Fruit fly (Drosophila melanogaster) whole organism, embryonic: Measurements from ENCODE around the gene CG3457.

ENCODE experiments used
- Adf1 ChIP-seq: fragments of 200-800 bp; sonication (Bioruptor generic); IDR thresholded peaks from 2 replicates; pipeline ENCODE4 v1.3.6; 2022; ENCODE audit warnings: missing biosample characterization, missing genetic modification characterization
- BEAF-32 ChIP-seq: fragments of 200-800 bp; sonication (Bioruptor generic); optimal IDR thresholded peaks from 3 replicates; lab custom pipeline; 2017; ENCODE audit warnings: missing biosample characterization, missing genetic modification characterization, mild to moderate bottlenecking, moderate library complexity, missing genetic modification reagents
- Bdp1 ChIP-seq: fragments of 200-800 bp; sonication (Bioruptor generic); optimal IDR thresholded peaks from 3 replicates; lab custom pipeline; 2016; ENCODE audit warnings: missing biosample characterization, missing genetic modification characterization
- CG10147 ChIP-seq: fragments of 200-800 bp; sonication (Bioruptor generic); optimal IDR thresholded peaks from 2 replicates; lab custom pipeline; 2019; ENCODE audit warnings: missing biosample characterization, mild to moderate bottlenecking, missing genetic modification characterization, moderate library complexity
- CG17385 ChIP-seq: fragments of 200-800 bp; sonication (Bioruptor generic); optimal IDR thresholded peaks from 3 replicates; lab custom pipeline; 2018; ENCODE audit warnings: missing biosample characterization, mild to moderate bottlenecking, missing genetic modification characterization
- CG17568 ChIP-seq: fragments of 200-800 bp; sonication (Bioruptor generic); optimal IDR thresholded peaks from 2 replicates; lab custom pipeline; 2018; ENCODE audit warnings: missing biosample characterization, mild to moderate bottlenecking, missing genetic modification characterization, moderate library complexity
- CG18476 ChIP-seq: fragments of 200-800 bp; sonication (Bioruptor generic); optimal IDR thresholded peaks from 2 replicates; lab custom pipeline; 2016; ENCODE audit warnings: missing biosample characterization, mild to moderate bottlenecking, missing genetic modification characterization
- CG2875 ChIP-seq: fragments of 200-800 bp; sonication (Bioruptor generic); optimal IDR thresholded peaks from 2 replicates; lab custom pipeline; 2017; ENCODE audit warnings: missing biosample characterization, mild to moderate bottlenecking, missing genetic modification characterization, missing genetic modification reagents
- CG30431 ChIP-seq: fragments of 200-800 bp; sonication (Bioruptor generic); optimal IDR thresholded peaks from 2 replicates; lab custom pipeline; 2017; ENCODE audit warnings: missing biosample characterization, missing genetic modification characterization
- CG31365 ChIP-seq: fragments of 200-800 bp; sonication (Bioruptor generic); optimal IDR thresholded peaks from 2 replicates; lab custom pipeline; 2018; ENCODE audit warnings: missing biosample characterization, mild to moderate bottlenecking, missing genetic modification characterization
- CG31388 ChIP-seq: fragments of 200-800 bp; sonication (Bioruptor generic); optimal IDR thresholded peaks from 2 replicates; lab custom pipeline; 2016; ENCODE audit warnings: missing biosample characterization, missing genetic modification characterization
- CG34224 ChIP-seq: fragments of 200-800 bp; sonication (Bioruptor generic); IDR thresholded peaks from 3 replicates; pipeline ENCODE4 v1.3.6; 2022; ENCODE audit warnings: missing biosample characterization, missing genetic modification characterization; ENCODE audit not compliant: partially characterized antibody
- CG4360 ChIP-seq: fragments of 200-800 bp; sonication (Bioruptor generic); IDR thresholded peaks from 2 replicates; pipeline ENCODE4 v1.3.6; 2022; ENCODE audit warnings: missing biosample characterization, missing genetic modification characterization
- CG6654 ChIP-seq: fragments of 200-800 bp; sonication (Bioruptor generic); optimal IDR thresholded peaks from 2 replicates; lab custom pipeline; 2017; ENCODE audit warnings: missing biosample characterization, mild to moderate bottlenecking, missing genetic modification characterization
- CG6813 ChIP-seq: fragments of 200-800 bp; sonication (Bioruptor generic); optimal IDR thresholded peaks from 2 replicates; lab custom pipeline; 2017; ENCODE audit warnings: missing biosample characterization, missing genetic modification characterization, mild to moderate bottlenecking, moderate library complexity, missing genetic modification reagents
- CG7271 ChIP-seq: fragments of 200-800 bp; sonication (Bioruptor generic); optimal IDR thresholded peaks from 2 replicates; lab custom pipeline; 2018; ENCODE audit warnings: missing biosample characterization, mild to moderate bottlenecking, missing genetic modification characterization, moderate library complexity
- CG7372 ChIP-seq: fragments of 200-800 bp; sonication (Bioruptor generic); IDR thresholded peaks from 2 replicates; pipeline ENCODE4 v1.3.6; 2022; ENCODE audit warnings: missing biosample characterization, missing genetic modification characterization
- CG7987 ChIP-seq: fragments of 200-800 bp; sonication (Bioruptor generic); optimal IDR thresholded peaks from 2 replicates; lab custom pipeline; 2018; ENCODE audit warnings: missing biosample characterization, mild to moderate bottlenecking, missing genetic modification characterization, moderate library complexity
- CG8290 ChIP-seq, 3 experiments: fragments of 200-800 bp; sonication (Bioruptor generic); optimal IDR thresholded peaks; 2 replicates each; lab custom pipeline; 2016 to 2019; ENCODE audit warnings: missing biosample characterization in 3 of 3, missing genetic modification characterization in 3 of 3, mild to moderate bottlenecking in 2 of 3, moderate library complexity in 1 of 3
- CG8388 ChIP-seq: fragments of 200-800 bp; sonication (Bioruptor generic); optimal IDR thresholded peaks from 2 replicates; lab custom pipeline; 2019; ENCODE audit warnings: missing biosample characterization, mild to moderate bottlenecking, missing genetic modification characterization, moderate library complexity
- CG9932 ChIP-seq: fragments of 200-800 bp; sonication (Bioruptor generic); IDR thresholded peaks from 2 replicates; pipeline ENCODE4 v1.3.6; 2022; ENCODE audit warnings: missing biosample characterization, missing genetic modification characterization
- Dek ChIP-seq: fragments of 200-800 bp; sonication (Bioruptor generic); optimal IDR thresholded peaks from 3 replicates; lab custom pipeline; 2019; ENCODE audit warnings: missing biosample characterization, mild to moderate bottlenecking, missing genetic modification characterization, moderate library complexity
- Dll ChIP-seq: fragments of 200-800 bp; sonication (Bioruptor generic); IDR thresholded peaks from 4 replicates; pipeline ENCODE4 v1.3.6; 2022; ENCODE audit warnings: missing biosample characterization, missing genetic modification characterization; ENCODE audit not compliant: partially characterized antibody
- MTF-1 ChIP-seq: fragments of 200-800 bp; sonication (Bioruptor generic); optimal IDR thresholded peaks from 2 replicates; lab custom pipeline; 2018; ENCODE audit warnings: missing biosample characterization, mild to moderate bottlenecking, missing genetic modification characterization, borderline replicate concordance
- Med ChIP-seq: fragments of 200-800 bp; sonication (Bioruptor generic); peaks from one replicate; lab custom pipeline; 2016; ENCODE audit warnings: missing biosample characterization, missing genetic modification characterization, mild to moderate bottlenecking, inconsistent platforms, moderate library complexity
- Rfx ChIP-seq: fragments of 200-800 bp; sonication (Bioruptor generic); IDR thresholded peaks from 2 replicates; pipeline ENCODE4 v1.3.6; 2022; ENCODE audit warnings: missing biosample characterization, missing genetic modification characterization
- ab ChIP-seq: fragments of 200-800 bp; sonication (Bioruptor generic); optimal IDR thresholded peaks from 2 replicates; lab custom pipeline; 2016; ENCODE audit warnings: missing biosample characterization, missing genetic modification characterization
- chm ChIP-seq: fragments of 200-800 bp; sonication (Bioruptor generic); IDR thresholded peaks from 2 replicates; pipeline ENCODE4 v1.3.6; 2022; ENCODE audit warnings: missing biosample characterization, missing genetic modification characterization
- dimm ChIP-seq: fragments of 200-800 bp; sonication (Bioruptor generic); IDR thresholded peaks from 2 replicates; pipeline ENCODE4 v1.3.6; 2022; ENCODE audit warnings: missing biosample characterization, missing genetic modification characterization
- disco-r ChIP-seq: fragments of 200-800 bp; sonication (Bioruptor generic); optimal IDR thresholded peaks from 2 replicates; lab custom pipeline; 2016; ENCODE audit warnings: missing biosample characterization, missing genetic modification characterization
- dm ChIP-seq: fragments of 200-800 bp; sonication (Bioruptor generic); optimal IDR thresholded peaks from 3 replicates; lab custom pipeline; 2016; ENCODE audit warnings: missing biosample characterization, missing genetic modification characterization
- emc ChIP-seq: fragments of 200-800 bp; sonication (Bioruptor generic); optimal IDR thresholded peaks from 2 replicates; lab custom pipeline; 2016; ENCODE audit warnings: missing biosample characterization, missing genetic modification characterization
- eve ChIP-seq, 2 experiments: fragments of >200 bp; optimal IDR thresholded peaks; 2 replicates each; lab custom pipeline; 2017; ENCODE audit warnings: missing biosample characterization in 2 of 2, missing genetic modification characterization in 2 of 2
- ftz-f1 ChIP-seq: fragments of 200-800 bp; sonication (Bioruptor generic); optimal IDR thresholded peaks from 2 replicates; lab custom pipeline; 2016; ENCODE audit warnings: missing biosample characterization, missing genetic modification characterization
- gcm2 ChIP-seq: fragments of 200-800 bp; sonication (Bioruptor generic); optimal IDR thresholded peaks from 2 replicates; lab custom pipeline; 2016; ENCODE audit warnings: missing biosample characterization, missing genetic modification characterization
- grau ChIP-seq: fragments of 200-800 bp; optimal IDR thresholded peaks from 3 replicates; lab custom pipeline; 2019; ENCODE audit warnings: missing biosample characterization, mild to moderate bottlenecking, missing genetic modification characterization, moderate library complexity
- knrl ChIP-seq: fragments of 200-800 bp; sonication (Bioruptor generic); IDR thresholded peaks from 3 replicates; pipeline ENCODE4 v1.3.6; 2022; ENCODE audit warnings: missing biosample characterization, missing genetic modification characterization; ENCODE audit not compliant: partially characterized antibody
- maf-S ChIP-seq: fragments of 200-800 bp; sonication (Bioruptor generic); optimal IDR thresholded peaks from 2 replicates; lab custom pipeline; 2016; ENCODE audit warnings: missing biosample characterization, missing genetic modification characterization
- pros ChIP-seq: fragments of 200-800 bp; sonication (Bioruptor generic); optimal IDR thresholded peaks from 3 replicates; lab custom pipeline; 2019; ENCODE audit warnings: missing biosample characterization, mild to moderate bottlenecking, missing genetic modification characterization, moderate library complexity
- pum ChIP-seq: fragments of 200-800 bp; sonication (Bioruptor generic); optimal IDR thresholded peaks from 2 replicates; lab custom pipeline; 2016; ENCODE audit warnings: missing biosample characterization, missing genetic modification characterization
- row ChIP-seq: fragments of 200-800 bp; sonication (Bioruptor generic); IDR thresholded peaks from 3 replicates; pipeline ENCODE4 v1.3.6; 2022; ENCODE audit warnings: missing biosample characterization, missing genetic modification characterization
- sens-2 ChIP-seq: fragments of 200-800 bp; sonication (Bioruptor generic); IDR thresholded peaks from 2 replicates; pipeline ENCODE4 v1.3.6; 2022; ENCODE audit warnings: missing biosample characterization, missing genetic modification characterization
- sim ChIP-seq: fragments of 200-800 bp; sonication (Bioruptor generic); IDR thresholded peaks from 2 replicates; pipeline ENCODE4 v1.3.6; 2022; ENCODE audit warnings: missing biosample characterization, missing genetic modification characterization
- sima ChIP-seq: fragments of 200-800 bp; sonication (Bioruptor generic); optimal IDR thresholded peaks from 2 replicates; lab custom pipeline; 2016; ENCODE audit warnings: missing biosample characterization, missing genetic modification characterization
- slou ChIP-seq: fragments of 200-800 bp; sonication (Bioruptor generic); optimal IDR thresholded peaks from 3 replicates; lab custom pipeline; 2016; ENCODE audit warnings: missing biosample characterization, missing genetic modification characterization
- stwl ChIP-seq: fragments of 200-800 bp; sonication (Bioruptor generic); optimal IDR thresholded peaks from 3 replicates; lab custom pipeline; 2018; ENCODE audit warnings: missing biosample characterization, mild to moderate bottlenecking, missing genetic modification characterization, moderate library complexity
- tin ChIP-seq: fragments of 200-800 bp; sonication (Bioruptor generic); optimal IDR thresholded peaks from 3 replicates; lab custom pipeline; 2016; ENCODE audit warnings: missing biosample characterization, missing genetic modification characterization
- toy ChIP-seq: fragments of 200-800 bp; sonication (Bioruptor generic); IDR thresholded peaks from 2 replicates; pipeline ENCODE4 v1.3.6; 2022; ENCODE audit warnings: missing biosample characterization, missing genetic modification characterization
- tup ChIP-seq: fragments of 200-800 bp; sonication (Bioruptor generic); optimal IDR thresholded peaks from 2 replicates; lab custom pipeline; 2016; ENCODE audit warnings: missing biosample characterization, mild to moderate bottlenecking, missing genetic modification characterization, moderate library complexity
- zen2 ChIP-seq: fragments of 200-800 bp; sonication (Bioruptor generic); IDR thresholded peaks from 3 replicates; pipeline ENCODE4 v1.3.6; 2022; ENCODE audit warnings: missing biosample characterization, missing genetic modification characterization; ENCODE audit not compliant: partially characterized antibody

CG3457 gene

DNA sequence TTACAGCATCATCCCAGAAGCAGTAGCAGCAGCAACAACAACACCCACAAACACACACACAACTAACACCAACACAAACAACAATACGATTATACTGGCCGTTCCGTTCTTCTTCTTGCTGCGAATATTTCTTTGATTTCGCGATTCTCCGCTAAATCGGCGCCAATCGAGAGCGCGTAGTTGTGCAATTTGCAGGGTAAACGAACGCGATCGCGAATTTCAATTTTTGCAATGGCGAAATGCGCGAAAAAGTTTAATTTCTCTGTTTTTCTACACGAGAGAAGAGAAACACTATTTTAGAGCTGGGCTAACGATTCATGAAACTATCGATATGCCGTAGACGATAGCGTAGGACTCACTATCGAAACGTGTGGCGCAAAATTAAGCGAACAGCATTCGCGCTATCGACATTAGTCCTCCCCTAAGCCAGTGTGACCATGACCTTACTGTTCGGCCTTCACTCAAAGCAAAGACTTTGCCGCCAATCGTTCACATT, 28.9 kb upstream of the CG3457 start, which contains the start of gene wapl (continued):
- no peak for TF ChIP-seq sim
- no peak for TF ChIP-seq sima (GFP tag; lab: Kevin White, UChicago)
- TF ChIP-seq CG7271 (tag; lab: Kevin White, UChicago), result no peak
- no peak for TF ChIP-seq disco-r (GFP tag; lab: Kevin White, UChicago)
- TF ChIP-seq CG2875 (GFP tag; lab: Kevin White, UChicago), result no peak
- TF ChIP-seq tin (GFP tag; lab: Kevin White, UChicago), result peak; percentile 8
- no peak for TF ChIP-seq CG6654 (GFP tag; lab: Kevin White, UChicago)
- peak; percentile 61 for TF ChIP-seq stwl
- TF ChIP-seq CG30431 (GFP tag; lab: Kevin White, UChicago), result no peak
- TF ChIP-seq MTF-1 (GFP tag; lab: Kevin White, UChicago), result no peak
- no peak for TF ChIP-seq dm (GFP tag; lab: Kevin White, UChicago)
- no peak for TF ChIP-seq emc (GFP tag; lab: Kevin White, UChicago)
- TF ChIP-seq CG31388, result no peak
- TF ChIP-seq Adf1 (GFP tag; lab: Robert Waterston, UW), result no peak
- no peak for TF ChIP-seq Dek (tag; lab: Kevin White, UChicago)
- no peak for TF ChIP-seq CG6813 (GFP tag; lab: Kevin White, UChicago)
- no peak for TF ChIP-seq maf-S (GFP tag; lab: Kevin White, UChicago)
- peak; percentile 93 for TF ChIP-seq knrl
- peak; percentile 25 for TF ChIP-seq CG10147 (GFP tag; lab: Kevin White, UChicago)
- TF ChIP-seq pros, result no peak
- TF ChIP-seq Med (GFP tag; lab: Kevin White, UChicago), result peak; percentile 92
- TF ChIP-seq Bdp1 (GFP tag; lab: Kevin White, UChicago), result no peak
- TF ChIP-seq tup (GFP tag; lab: Kevin White, UChicago), result no peak
- no peak for TF ChIP-seq CG8388 (GFP tag; lab: Kevin White, UChicago)
- no peak for TF ChIP-seq CG7372
- peak; percentile 97 for TF ChIP-seq BEAF-32 (GFP tag; lab: Kevin White, UChicago)
- peak; percentile 76 for TF ChIP-seq CG4360
- peak; percentile 71 for TF ChIP-seq Rfx (GFP tag; lab: Robert Waterston, UW)
- TF ChIP-seq grau (tag; lab: Kevin White, UChicago), result peak; percentile 25
- peak; percentile 76 for TF ChIP-seq CG9932 (GFP tag; lab: Robert Waterston, UW)
- TF ChIP-seq Dll (GFP tag; lab: Robert Waterston, UW), result peak; percentile 94
- TF ChIP-seq sens-2 (GFP tag; lab: Robert Waterston, UW), result no peak
- peak; percentile 48 for TF ChIP-seq gcm2
- no peak for TF ChIP-seq slou (GFP tag; lab: Kevin White, UChicago)
- no peak for TF ChIP-seq ab (GFP tag; lab: Kevin White, UChicago)
- TF ChIP-seq pum (GFP tag; lab: Kevin White, UChicago), result peak; percentile 22
- TF ChIP-seq dimm (GFP tag; lab: Robert Waterston, UW), result no peak
- peak; percentile 93 for TF ChIP-seq CG34224
- peak; percentile 98 for TF ChIP-seq ftz-f1 (GFP tag; lab: Kevin White, UChicago)
- TF ChIP-seq eve (GFP tag; optimal IDR thresholded peaks at IDR 0.05; lab: Kevin White, UChicago), result no peak
- TF ChIP-seq zen2, result peak; percentile 90
- no peak for TF ChIP-seq CG31365
- no peak for TF ChIP-seq CG17568 (GFP tag; lab: Kevin White, UChicago)
- TF ChIP-seq CG7987 (GFP tag; lab: Kevin White, UChicago), result no peak
- TF ChIP-seq CG17385, result peak; percentile 96
- TF ChIP-seq CG8290 (GFP tag; optimal IDR thresholded peaks at IDR 0.05; lab: Kevin White, UChicago), result peak; percentile 12
- peak in 1 of 2 experiments; percentile 76 for TF ChIP-seq CG8290 (tag; optimal IDR thresholded peaks at IDR 0.05; lab: Kevin White, UChicago)
- TF ChIP-seq toy, result no peak
- TF ChIP-seq CG18476, result no peak
- peak; percentile 59 for TF ChIP-seq row (GFP tag; lab: Robert Waterston, UW)
- no peak for TF ChIP-seq chm
